Worm (Caenorhabditis elegans) whole organism, mixed stage, embryonic: ENCODE results near the gene srbc-77.
"Not testable (repeated sequence)": the region's sequence is repeated elsewhere in the genome, so short reads cannot be mapped to it uniquely, and the experiment has no call there.

Experiments used
- M03D4.4 ChIP-seq: sonication (generic microtip); optimal IDR thresholded peaks from 2 replicates; lab custom pipeline; 2017; ENCODE audit warnings: mild to moderate bottlenecking, missing genetic modification characterization, missing compliant biosample characterization
- bed-3 ChIP-seq: fragments of 200-800 bp; sonication (Bioruptor generic); optimal IDR thresholded peaks from 3 replicates; lab custom pipeline; 2018; ENCODE audit warnings: mild to moderate bottlenecking, missing genetic modification characterization, moderate library complexity, missing compliant biosample characterization
- ceh-39 ChIP-seq: fragments of 150-350 bp; optimal IDR thresholded peaks from 2 replicates; lab custom pipeline; 2014; ENCODE audit warnings: missing biosample characterization, missing genetic modification characterization
- ceh-43 ChIP-seq: fragments of 200-800 bp; sonication (Bioruptor generic); optimal IDR thresholded peaks from 2 replicates; lab custom pipeline; 2018; ENCODE audit warnings: mild to moderate bottlenecking, missing genetic modification characterization, moderate library complexity, missing compliant biosample characterization
- ceh-83 ChIP-seq: fragments of 200-800 bp; sonication (Bioruptor generic); optimal IDR thresholded peaks from 2 replicates; lab custom pipeline; 2018; ENCODE audit warnings: mild to moderate bottlenecking, missing genetic modification characterization, missing compliant biosample characterization
- ces-1 ChIP-seq: fragments of 150-350 bp; optimal IDR thresholded peaks from 2 replicates; lab custom pipeline; 2014; ENCODE audit warnings: missing biosample characterization, missing genetic modification reagents, missing genetic modification characterization
- cnd-1 ChIP-seq: fragments of 200-800 bp; sonication (Bioruptor generic); optimal IDR thresholded peaks from 2 replicates; lab custom pipeline; 2018; ENCODE audit warnings: mild to moderate bottlenecking, missing genetic modification characterization, missing compliant biosample characterization
- elt-1 ChIP-seq: sonication (generic microtip); optimal IDR thresholded peaks from 2 replicates; lab custom pipeline; 2017; ENCODE audit warnings: missing genetic modification characterization, mild to moderate bottlenecking, missing compliant biosample characterization, antibody characterized with exemption, moderate library complexity, borderline replicate concordance; ENCODE audit not compliant: insufficient read depth
- elt-3 ChIP-seq: fragments of 150-350 bp; optimal IDR thresholded peaks from 2 replicates; lab custom pipeline; 2014; ENCODE audit warnings: missing biosample characterization, missing genetic modification characterization
- flh-1 ChIP-seq: fragments of 200-800 bp; sonication (Bioruptor generic); optimal IDR thresholded peaks from 2 replicates; lab custom pipeline; 2018; ENCODE audit warnings: mild to moderate bottlenecking, missing genetic modification characterization, moderate library complexity, missing compliant biosample characterization
- ham-2 ChIP-seq: fragments of 200-800 bp; sonication (Bioruptor generic); optimal IDR thresholded peaks from 2 replicates; lab custom pipeline; 2018; ENCODE audit warnings: mild to moderate bottlenecking, missing genetic modification characterization, missing compliant biosample characterization
- hlh-1 ChIP-seq: fragments of 150-350 bp; optimal IDR thresholded peaks from 2 replicates; lab custom pipeline; 2014; ENCODE audit warnings: missing biosample characterization, missing genetic modification reagents, missing genetic modification characterization
- lin-13 ChIP-seq: fragments of 150-350 bp; optimal IDR thresholded peaks from 2 replicates; lab custom pipeline; 2014; ENCODE audit warnings: missing biosample characterization, missing genetic modification characterization
- lsy-2 ChIP-seq: fragments of 150-350 bp; optimal IDR thresholded peaks from 2 replicates; lab custom pipeline; 2014; ENCODE audit warnings: missing biosample characterization, missing genetic modification characterization
- mab-5 ChIP-seq: fragments of 150-350 bp; optimal IDR thresholded peaks from 2 replicates; lab custom pipeline; 2014; ENCODE audit warnings: missing biosample characterization, missing genetic modification characterization
- mep-1 ChIP-seq: fragments of 150-350 bp; optimal IDR thresholded peaks from 2 replicates; lab custom pipeline; 2017; ENCODE audit warnings: missing biosample characterization, missing genetic modification reagents, missing genetic modification characterization, inconsistent platforms
- mls-2 ChIP-seq: sonication (generic microtip); optimal IDR thresholded peaks from 2 replicates; lab custom pipeline; 2016; ENCODE audit warnings: mild to moderate bottlenecking, missing genetic modification characterization, moderate library complexity, missing compliant biosample characterization
- nhr-2 ChIP-seq: fragments of 150-350 bp; optimal IDR thresholded peaks from 2 replicates; lab custom pipeline; 2014; ENCODE audit warnings: missing biosample characterization, missing genetic modification characterization
- nhr-237 ChIP-seq: fragments of 150-350 bp; optimal IDR thresholded peaks from 2 replicates; lab custom pipeline; 2014; ENCODE audit warnings: missing biosample characterization, missing genetic modification characterization
- nhr-76 ChIP-seq: sonication (generic microtip); optimal IDR thresholded peaks from 2 replicates; lab custom pipeline; 2017; ENCODE audit warnings: missing biosample characterization, missing genetic modification characterization
- pha-4 ChIP-seq: fragments of 150-350 bp; optimal IDR thresholded peaks from 2 replicates; lab custom pipeline; 2018; ENCODE audit warnings: missing biosample characterization, missing genetic modification reagents, missing genetic modification characterization
- sem-2 ChIP-seq: fragments of 200-800 bp; sonication (Bioruptor generic); optimal IDR thresholded peaks from 2 replicates; lab custom pipeline; 2018; ENCODE audit warnings: mild to moderate bottlenecking, missing genetic modification characterization, missing compliant biosample characterization
- snpc-4 ChIP-seq: fragments of 150-350 bp; optimal IDR thresholded peaks from 2 replicates; lab custom pipeline; 2014; ENCODE audit warnings: missing biosample characterization, missing genetic modification characterization
- sptf-1 ChIP-seq: sonication (generic microtip); optimal IDR thresholded peaks from 2 replicates; lab custom pipeline; 2017; ENCODE audit warnings: mild to moderate bottlenecking, missing genetic modification characterization, moderate library complexity, missing compliant biosample characterization
- tbx-8 ChIP-seq: fragments of 200-800 bp; sonication (Bioruptor generic); optimal IDR thresholded peaks from 2 replicates; lab custom pipeline; 2018; ENCODE audit warnings: mild to moderate bottlenecking, missing genetic modification characterization, moderate library complexity, missing compliant biosample characterization
- unc-120 ChIP-seq: sonication (generic microtip); optimal IDR thresholded peaks from 2 replicates; lab custom pipeline; 2017; ENCODE audit warnings: missing genetic modification characterization, missing compliant biosample characterization; ENCODE audit not compliant: poor library complexity, severe bottlenecking
- unc-39 ChIP-seq: fragments of 150-350 bp; optimal IDR thresholded peaks from 2 replicates; lab custom pipeline; 2014; ENCODE audit warnings: missing biosample characterization, missing genetic modification characterization
- unc-62 ChIP-seq: fragments of 150-350 bp; optimal IDR thresholded peaks from 2 replicates; lab custom pipeline; 2014; ENCODE audit warnings: missing biosample characterization, missing genetic modification reagents, missing genetic modification characterization
- zip-8 ChIP-seq: fragments of 150-350 bp; optimal IDR thresholded peaks from 2 replicates; lab custom pipeline; 2014; ENCODE audit warnings: missing biosample characterization, missing genetic modification characterization
- ztf-11 ChIP-seq: fragments of 150-350 bp; optimal IDR thresholded peaks from 2 replicates; lab custom pipeline; 2014; ENCODE audit warnings: missing biosample characterization, missing genetic modification characterization

The srbc-77 gene

DNA sequence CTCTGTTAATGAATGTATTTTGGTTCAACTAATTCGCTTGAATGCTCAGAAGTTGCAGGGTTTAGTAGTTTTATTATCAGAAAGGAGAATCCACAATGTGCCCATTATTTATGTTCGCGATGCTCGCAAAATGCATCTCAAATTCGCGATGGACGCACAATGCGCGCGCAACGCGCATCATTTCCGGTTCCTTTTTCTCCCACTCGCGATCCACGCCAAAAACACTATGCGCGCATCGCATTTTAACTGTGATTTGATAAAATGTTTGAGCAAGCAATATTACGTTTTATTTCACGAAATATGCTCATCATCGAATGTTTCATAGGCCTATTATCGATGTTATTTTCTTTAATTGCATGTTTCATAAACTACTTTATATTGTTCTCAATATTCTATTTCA lies at the start of gene srbc-77:
TSS of gene srbc-77 (plus strand) at position 301 of the 400 bp plus-strand sequence.
- not testable (repeated sequence) for TF ChIP-seq cnd-1 (tag; lab: Kevin White, UChicago); unc-62 (GFP tag; lab: Kevin White, UChicago); unc-120 (tag; lab: Kevin White, UChicago)

DNA sequence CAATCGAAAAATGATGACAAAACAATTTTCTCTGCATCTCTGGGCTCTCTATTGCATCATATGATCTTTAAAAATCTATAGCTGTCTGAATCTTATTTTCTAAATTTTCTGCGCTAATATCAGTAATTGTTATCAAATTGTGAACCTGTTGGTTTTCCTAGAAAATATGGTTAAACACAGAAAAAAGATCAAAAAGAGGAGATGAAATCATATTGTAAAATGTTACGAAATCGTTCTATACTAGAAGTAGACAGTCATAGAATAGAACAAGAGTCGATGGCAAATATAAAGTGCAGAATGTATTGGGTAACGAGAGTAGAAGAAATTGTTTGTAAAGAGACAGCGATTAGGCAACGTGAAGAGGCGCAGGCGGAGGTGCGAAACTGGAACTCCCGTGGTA lies 49.3 kb upstream of the srbc-77 start:
- TF ChIP-seq lsy-2 (no peak), nhr-237 (peak; percentile 57), unc-39 (tag; lab: Kevin White, UChicago) (no peak), bed-3 (GFP tag; lab: Kevin White, UChicago) (no peak), hlh-1 (tag; lab: Kevin White, UChicago) (no peak), ces-1 (no peak)

DNA sequence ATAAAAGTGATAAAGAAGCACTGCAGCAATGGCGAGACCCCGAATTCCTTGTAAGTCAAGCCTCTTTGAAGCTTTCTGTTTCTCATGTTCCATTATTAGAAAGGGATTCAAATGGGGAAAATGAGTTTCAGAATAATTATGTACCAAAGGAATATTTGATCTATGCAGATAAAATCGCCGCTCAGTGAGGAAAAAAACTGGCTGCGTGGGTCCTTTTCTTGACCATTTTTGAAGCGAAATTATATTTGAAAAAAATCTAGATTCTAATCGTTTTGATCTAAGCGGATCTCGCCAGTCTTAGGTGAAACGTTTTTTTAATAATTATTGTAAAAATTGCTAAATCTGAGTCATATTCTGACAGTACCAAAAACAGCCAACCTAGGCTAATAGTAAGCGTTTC lies 45.3 kb upstream of the srbc-77 start, which contains the start of gene oac-42:
TSS of gene oac-42 (minus strand) at position 101 of the 400 bp plus-strand sequence.
- TF ChIP-seq zip-8 (tag; lab: Kevin White, UChicago) = no peak
- TF ChIP-seq flh-1 = no peak
- no peak for TF ChIP-seq unc-120 (tag; lab: Kevin White, UChicago)
- no peak for TF ChIP-seq unc-39 (tag; lab: Kevin White, UChicago)
- TF ChIP-seq nhr-2 (tag; lab: Kevin White, UChicago) = no peak
- no peak for TF ChIP-seq ceh-39 (tag; lab: Kevin White, UChicago)

DNA sequence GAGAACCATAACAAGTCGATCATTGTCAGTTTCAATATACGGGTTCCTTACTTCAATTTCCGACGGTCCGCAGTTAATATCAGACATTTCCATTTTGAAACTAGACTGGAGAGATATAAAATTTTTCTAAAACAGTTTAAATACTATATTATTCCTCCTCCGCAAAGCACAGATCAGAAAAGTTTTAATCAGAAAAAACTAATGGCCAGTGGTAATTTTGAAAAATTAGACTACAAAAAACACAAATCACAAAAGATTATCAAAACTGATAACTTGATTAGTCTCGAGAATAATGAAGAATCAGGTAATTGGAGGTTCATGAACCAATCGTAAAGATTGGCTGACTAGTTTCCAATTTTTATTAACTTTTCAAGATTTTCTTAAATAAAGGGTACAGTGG lies 44.0 kb upstream of the srbc-77 start, which contains the start of gene T06C12.9:
TSS of gene T06C12.9 (minus strand) at position 101 of the 400 bp plus-strand sequence.
- TF ChIP-seq mls-2 (tag; lab: Kevin White, UChicago) (no peak), flh-1 (no peak), unc-120 (tag; lab: Kevin White, UChicago) (no peak), ceh-43 (GFP tag; lab: Kevin White, UChicago) (no peak), lsy-2 (no peak)

DNA sequence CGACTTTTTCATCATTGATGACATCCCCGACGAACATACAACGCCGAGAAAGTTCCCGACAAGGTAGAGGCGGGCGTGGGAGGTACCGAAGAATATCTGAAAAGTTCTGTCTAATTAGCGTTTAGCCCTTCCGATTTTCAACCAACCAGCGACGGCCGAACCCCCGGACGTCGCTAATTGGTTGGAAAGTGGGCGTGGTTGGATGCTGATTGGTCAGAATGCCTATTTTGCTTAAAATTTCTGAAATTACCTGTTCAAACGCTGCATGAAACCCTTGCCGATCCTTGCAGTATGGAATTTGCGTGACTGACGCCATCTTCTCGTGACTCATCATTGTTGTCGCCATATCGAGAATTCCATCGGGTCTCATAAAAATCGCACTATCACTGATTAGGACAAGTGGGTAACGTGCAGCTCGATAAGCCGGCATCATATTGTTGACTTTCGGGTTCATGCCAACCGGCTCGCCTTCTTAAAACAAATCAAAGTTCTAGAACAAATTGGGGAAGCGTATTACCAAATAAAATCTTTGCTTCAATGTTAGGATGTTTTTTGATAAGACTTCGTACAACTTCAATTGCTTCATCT lies 42.2 kb upstream of the srbc-77 start:
- TF ChIP-seq ceh-83 = no peak
- TF ChIP-seq lsy-2 = no peak
- no peak for TF ChIP-seq ztf-11
- no peak for TF ChIP-seq M03D4.4 (tag; lab: Kevin White, UChicago)
- TF ChIP-seq sem-2 (GFP tag; lab: Kevin White, UChicago) = no peak
- TF ChIP-seq elt-1 (tag; lab: Kevin White, UChicago) = no peak
- no peak for TF ChIP-seq sptf-1 (tag; lab: Kevin White, UChicago)
- TF ChIP-seq mep-1 (tag; lab: Kevin White, UChicago) = no peak
- TF ChIP-seq tbx-8 (GFP tag; lab: Kevin White, UChicago) = no peak
- TF ChIP-seq elt-3 = no peak
- TF ChIP-seq mab-5 (tag; lab: Kevin White, UChicago) = no peak
- TF ChIP-seq nhr-76 (tag; lab: Kevin White, UChicago) = no peak

DNA sequence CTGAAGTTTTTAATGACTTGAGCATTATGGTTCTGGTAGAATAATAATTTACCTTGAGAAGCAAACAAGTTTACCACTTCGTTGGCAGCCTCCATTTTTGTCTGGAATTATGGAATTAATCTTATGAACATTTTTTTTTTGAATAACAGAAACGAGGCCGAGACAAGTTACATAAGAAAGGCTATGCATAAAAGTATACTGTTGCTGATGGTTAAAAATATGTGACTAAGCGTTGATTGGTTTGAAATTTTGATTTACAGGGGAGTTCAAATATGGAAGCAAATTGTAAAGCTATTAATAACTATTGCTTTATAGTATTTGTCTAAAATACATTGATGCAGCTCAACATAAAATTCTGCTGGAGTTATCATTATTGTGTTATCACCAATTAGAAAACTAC lies 41.2 kb upstream of the srbc-77 start, which contains the start of gene cgt-1:
TSS of gene cgt-1 (minus strand) at position 101 of the 400 bp plus-strand sequence.
- TF ChIP-seq ham-2 (GFP tag; lab: Kevin White, UChicago) = no peak
- TF ChIP-seq lin-13 = no peak
- TF ChIP-seq pha-4 = no peak
- no peak for TF ChIP-seq elt-1 (tag; lab: Kevin White, UChicago)
- TF ChIP-seq sem-2 (GFP tag; lab: Kevin White, UChicago) = no peak
- no peak for TF ChIP-seq snpc-4
